3 worm cellular contexts compared by ENCODE assay signal in genomic region chrIV:7506711-7507110, ce11.
TF ChIP-seq lines count a peak whose summit lies in the region.

No protein-coding gene starts in this region.

TF ChIP-seq in whole organism, L1 larva, 84 proteins besides CTCF, POLR2A, EP300 and RAD21:
- TF ChIP-seq lin-14 (GFP tag; optimal IDR thresholded peaks at IDR 0.05; lab: Kevin White, UChicago) = no peak
- no peak for TF ChIP-seq fkh-4 (tag; optimal IDR thresholded peaks at IDR 0.05; lab: Kevin White, UChicago; ENCODE audit: borderline replicate concordance)
- no peak for TF ChIP-seq efl-1 (optimal IDR thresholded peaks at IDR 0.05; lab: Kevin White, UChicago)
- TF ChIP-seq efl-1 (GFP tag; optimal IDR thresholded peaks at IDR 0.05 in 1 of 2; lab: Kevin White, UChicago) = peak in 1 of 2 experiments; percentile 93
- no peak for TF ChIP-seq rnt-1 (tag; optimal IDR thresholded peaks at IDR 0.05; lab: Kevin White, UChicago)
- TF ChIP-seq ets-5 (GFP tag; IDR thresholded peaks at IDR 0.05; lab: Robert Waterston, UW) = 0 out of 2 replicates have a peak, but pooled peaks have one; percentile 45
- no peak for TF ChIP-seq ztf-11 (tag; optimal IDR thresholded peaks at IDR 0.05; lab: Kevin White, UChicago)

TF ChIP-seq in whole organism, L4 larva, 104 proteins besides CTCF, POLR2A, EP300 and RAD21:
- TF ChIP-seq set-16 (GFP tag; IDR thresholded peaks at IDR 0.05; lab: Robert Waterston, UW) (peak; percentile 36; the same call in 1 of the 2 replicates), lin-38 (GFP tag; IDR thresholded peaks at IDR 0.05; lab: Robert Waterston, UW) (0 out of 2 replicates have a peak, but pooled peaks have one; percentile 11), aha-1 (tag; lab: Kevin White, UChicago) (no peak), dmd-9 (GFP tag; IDR thresholded peaks at IDR 0.05; lab: Robert Waterston, UW) (0 out of 2 replicates have a peak, but pooled peaks have one; percentile 36)

TF ChIP-seq in whole organism, young adult, 124 proteins besides CTCF, POLR2A, EP300 and RAD21:
- TF ChIP-seq hlh-26 (GFP tag; conservative IDR thresholded peaks at IDR 0.05; lab: Robert Waterston, UW) = no peak
- TF ChIP-seq egrh-3 (GFP tag; IDR thresholded peaks at IDR 0.05; lab: Robert Waterston, UW) = no peak
- no peak for TF ChIP-seq sptf-2 (GFP tag; optimal IDR thresholded peaks at IDR 0.05; lab: Kevin White, UChicago)
- peak; percentile 5 for TF ChIP-seq ets-4 (GFP tag; optimal IDR thresholded peaks at IDR 0.05; lab: Kevin White, UChicago)
- 0 out of 2 replicates have a peak, but pooled peaks have one; percentile 46 for TF ChIP-seq Y53G8AR.9 (GFP tag; conservative IDR thresholded peaks at IDR 0.05; lab: Robert Waterston, UW)
- 0 out of 2 replicates have a peak, but pooled peaks have one; percentile 25 for TF ChIP-seq pbrm-1 (GFP tag; IDR thresholded peaks at IDR 0.05; lab: Robert Waterston, UW)
- TF ChIP-seq hmg-1.2 (GFP tag; IDR thresholded peaks at IDR 0.05; lab: Robert Waterston, UW) = 0 out of 2 replicates have a peak, but pooled peaks have one; percentile 6
- TF ChIP-seq F57C9.4 (tag; optimal IDR thresholded peaks at IDR 0.05; lab: Kevin White, UChicago) = no peak
- 0 out of 2 replicates have a peak, but pooled peaks have one; percentile 9 for TF ChIP-seq madf-6 (GFP tag; IDR thresholded peaks at IDR 0.05; lab: Robert Waterston, UW)
